Worm (Caenorhabditis elegans) whole organism, mixed stage, embryonic: Measurements from ENCODE around the gene pqn-89.

Source experiments
- mab-5 ChIP-seq: fragments of 150-350 bp; optimal IDR thresholded peaks from 2 replicates; lab custom pipeline; 2014; ENCODE audit warnings: missing biosample characterization, missing genetic modification characterization
- nhr-12 ChIP-seq: fragments of 150-350 bp; optimal IDR thresholded peaks from 2 replicates; lab custom pipeline; 2014; ENCODE audit warnings: missing biosample characterization, missing genetic modification characterization
- nhr-237 ChIP-seq: fragments of 150-350 bp; optimal IDR thresholded peaks from 2 replicates; lab custom pipeline; 2014; ENCODE audit warnings: missing biosample characterization, missing genetic modification characterization
- pha-4 ChIP-seq: fragments of 150-350 bp; optimal IDR thresholded peaks from 2 replicates; lab custom pipeline; 2018; ENCODE audit warnings: missing biosample characterization, missing genetic modification reagents, missing genetic modification characterization
- sptf-1 ChIP-seq: sonication (generic microtip); optimal IDR thresholded peaks from 2 replicates; lab custom pipeline; 2017; ENCODE audit warnings: mild to moderate bottlenecking, missing genetic modification characterization, moderate library complexity, missing compliant biosample characterization

- TF ChIP-seq nhr-237 (tag; lab: Kevin White, UChicago) (no peak), pha-4 (tag; lab: Kevin White, UChicago) (no peak), nhr-12 (tag; lab: Kevin White, UChicago) (no peak), mab-5 (tag; lab: Kevin White, UChicago) (no peak), sptf-1 (tag; lab: Kevin White, UChicago) (no peak)
Observed at ce11 chrIV:6531450-6531849, 24.9 kb downstream of the pqn-89 start, which contains the start of gene C01G5.4.
